Worm (Caenorhabditis elegans) whole organism, L2 larva: ENCODE results near the gene scav-5.

Source experiments
- C34F6.9 ChIP-seq: fragments of 150-350 bp; optimal IDR thresholded peaks from 2 replicates; lab custom pipeline; 2014; ENCODE audit warnings: missing biosample characterization, missing genetic modification characterization
- F13H6.1 ChIP-seq: sonication (generic microtip); optimal IDR thresholded peaks from 2 replicates; lab custom pipeline; 2016; ENCODE audit warnings: missing genetic modification characterization, missing compliant biosample characterization
- R02D3.7 ChIP-seq: fragments of 150-350 bp; optimal IDR thresholded peaks from 2 replicates; lab custom pipeline; 2014; ENCODE audit warnings: missing biosample characterization, missing genetic modification characterization
- ZK546.5 ChIP-seq: sonication (generic microtip); optimal IDR thresholded peaks from 2 replicates; lab custom pipeline; 2017; ENCODE audit warnings: missing biosample characterization, missing genetic modification characterization
- alr-1 ChIP-seq: fragments of 150-350 bp; optimal IDR thresholded peaks from 2 replicates; lab custom pipeline; 2014; ENCODE audit warnings: missing biosample characterization, missing genetic modification characterization
- ama-1 ChIP-seq: fragments of 150-350 bp; optimal IDR thresholded peaks from 2 replicates; lab custom pipeline; 2018; ENCODE audit warnings: inconsistent platforms
- blmp-1 ChIP-seq: sonication (generic microtip); optimal IDR thresholded peaks from 2 replicates; lab custom pipeline; 2017; ENCODE audit warnings: missing genetic modification characterization, mild to moderate bottlenecking, missing compliant biosample characterization, antibody characterized with exemption, moderate library complexity; ENCODE audit not compliant: insufficient read depth
- ceh-82 ChIP-seq: fragments of 150-350 bp; optimal IDR thresholded peaks from 2 replicates; lab custom pipeline; 2014; ENCODE audit warnings: missing biosample characterization, missing genetic modification characterization
- crh-2 ChIP-seq: sonication (generic microtip); optimal IDR thresholded peaks from 2 replicates; lab custom pipeline; 2017; ENCODE audit warnings: missing biosample characterization, missing genetic modification characterization
- dmd-4 ChIP-seq: sonication (generic microtip); optimal IDR thresholded peaks from 2 replicates; lab custom pipeline; 2017; ENCODE audit warnings: missing biosample characterization, missing genetic modification characterization
- elt-1 ChIP-seq: fragments of 150-350 bp; optimal IDR thresholded peaks from 2 replicates; lab custom pipeline; 2014; ENCODE audit warnings: missing biosample characterization, missing genetic modification characterization
- elt-3 ChIP-seq: sonication (generic microtip); optimal IDR thresholded peaks from 2 replicates; lab custom pipeline; 2017; ENCODE audit warnings: missing biosample characterization, missing genetic modification characterization
- fos-1 ChIP-seq: fragments of 150-350 bp; optimal IDR thresholded peaks from 2 replicates; lab custom pipeline; 2014; ENCODE audit warnings: missing biosample characterization, missing genetic modification characterization
- gmeb-1 ChIP-seq: fragments of 150-350 bp; optimal IDR thresholded peaks from 2 replicates; lab custom pipeline; 2014; ENCODE audit warnings: missing biosample characterization, missing genetic modification characterization
- lin-13 ChIP-seq: fragments of 150-350 bp; optimal IDR thresholded peaks from 2 replicates; lab custom pipeline; 2014; ENCODE audit warnings: missing biosample characterization, missing genetic modification reagents, missing genetic modification characterization
- lin-39 ChIP-seq: fragments of 150-350 bp; optimal IDR thresholded peaks from 2 replicates; lab custom pipeline; 2014; ENCODE audit warnings: missing biosample characterization, missing genetic modification reagents, missing genetic modification characterization
- lsy-2 ChIP-seq, 2 experiments: fragments of 150-350 bp in 1 of 2; sonication (generic microtip) in 1 of 2; optimal IDR thresholded peaks; 2 replicates each; lab custom pipeline; 2014 to 2017; ENCODE audit warnings: missing biosample characterization in 2 of 2, missing genetic modification characterization in 2 of 2
- mbf-1 ChIP-seq: sonication (generic microtip); optimal IDR thresholded peaks from 2 replicates; lab custom pipeline; 2017; ENCODE audit warnings: missing biosample characterization, missing genetic modification characterization
- mdl-1 ChIP-seq, 2 experiments: fragments of 150-350 bp in 1 of 2; sonication (generic microtip) in 1 of 2; optimal IDR thresholded peaks; 2 replicates each; lab custom pipeline; 2017; ENCODE audit warnings: missing biosample characterization in 2 of 2, missing genetic modification characterization in 2 of 2
- nhr-10 ChIP-seq: sonication (generic microtip); optimal IDR thresholded peaks from 2 replicates; lab custom pipeline; 2017; ENCODE audit warnings: missing biosample characterization, missing genetic modification characterization
- nhr-11 ChIP-seq: fragments of 150-350 bp; optimal IDR thresholded peaks from 2 replicates; lab custom pipeline; 2014; ENCODE audit warnings: missing biosample characterization, missing genetic modification characterization
- nhr-12 ChIP-seq: fragments of 150-350 bp; optimal IDR thresholded peaks from 2 replicates; lab custom pipeline; 2014; ENCODE audit warnings: missing biosample characterization, missing genetic modification characterization
- nhr-129 ChIP-seq: fragments of 150-350 bp; optimal IDR thresholded peaks from 2 replicates; lab custom pipeline; 2014; ENCODE audit warnings: missing biosample characterization, missing genetic modification characterization
- nhr-23 ChIP-seq: fragments of 150-350 bp; optimal IDR thresholded peaks from 2 replicates; lab custom pipeline; 2014; ENCODE audit warnings: missing biosample characterization, missing genetic modification reagents, missing genetic modification characterization
- nhr-237 ChIP-seq: fragments of 150-350 bp; optimal IDR thresholded peaks from 2 replicates; lab custom pipeline; 2014; ENCODE audit warnings: missing biosample characterization, missing genetic modification characterization
- nhr-25 ChIP-seq: fragments of 150-350 bp; sonication (generic microtip); optimal IDR thresholded peaks from 3 replicates; lab custom pipeline; 2014; ENCODE audit warnings: missing biosample characterization, missing genetic modification characterization
- nhr-77 ChIP-seq: fragments of 150-350 bp; optimal IDR thresholded peaks from 2 replicates; lab custom pipeline; 2014; ENCODE audit warnings: missing biosample characterization, missing genetic modification characterization
- peb-1 ChIP-seq: fragments of 150-350 bp; optimal IDR thresholded peaks from 2 replicates; lab custom pipeline; 2014; ENCODE audit warnings: missing biosample characterization, missing genetic modification characterization
- sem-4 ChIP-seq: fragments of 150-350 bp; optimal IDR thresholded peaks from 2 replicates; lab custom pipeline; 2014; ENCODE audit warnings: missing biosample characterization, missing genetic modification reagents, missing genetic modification characterization
- skn-1 ChIP-seq: sonication (generic microtip); optimal IDR thresholded peaks from 2 replicates; lab custom pipeline; 2017; ENCODE audit warnings: missing biosample characterization, missing genetic modification characterization
- sma-3 ChIP-seq: sonication (generic microtip); optimal IDR thresholded peaks from 2 replicates; lab custom pipeline; 2016; ENCODE audit warnings: missing genetic modification reagents, missing genetic modification characterization, missing compliant biosample characterization
- snpc-4 ChIP-seq: fragments of 150-350 bp; optimal IDR thresholded peaks from 2 replicates; lab custom pipeline; 2014; ENCODE audit warnings: missing biosample characterization, missing genetic modification characterization
- unc-55 ChIP-seq: fragments of 150-350 bp; sonication (generic microtip); optimal IDR thresholded peaks from 3 replicates; lab custom pipeline; 2014; ENCODE audit warnings: missing biosample characterization, missing genetic modification reagents, missing genetic modification characterization
- unc-62 ChIP-seq: fragments of 150-350 bp; optimal IDR thresholded peaks from 2 replicates; lab custom pipeline; 2014; ENCODE audit warnings: missing biosample characterization, missing genetic modification reagents, missing genetic modification characterization
- zag-1 ChIP-seq: fragments of 150-350 bp; optimal IDR thresholded peaks from 2 replicates; lab custom pipeline; 2014; ENCODE audit warnings: missing biosample characterization, missing genetic modification characterization
- ztf-1 ChIP-seq: fragments of 200-800 bp; sonication (Bioruptor generic); conservative IDR thresholded peaks from 2 replicates; pipeline ENCODE4 v1.3.6; 2022; ENCODE audit warnings: missing genetic modification characterization, missing compliant biosample characterization
- ztf-11 ChIP-seq: sonication (generic microtip); optimal IDR thresholded peaks from 2 replicates; lab custom pipeline; 2017; ENCODE audit warnings: missing biosample characterization, missing genetic modification characterization
- ztf-4 ChIP-seq: fragments of 150-350 bp; optimal IDR thresholded peaks from 2 replicates; lab custom pipeline; 2014; ENCODE audit warnings: missing biosample characterization, missing genetic modification characterization

The scav-5 gene

ce11 chrX:9882572-9882971, 24.4 kb downstream of the scav-5 start:
- TF ChIP-seq nhr-12: no peak
- peak; percentile 85 for TF ChIP-seq fos-1 (tag; lab: Kevin White, UChicago)
- TF ChIP-seq zag-1 (tag; lab: Kevin White, UChicago): no peak

- TF ChIP-seq nhr-237 (tag; lab: Kevin White, UChicago) (no peak), nhr-12 (no peak), lin-39 (tag; lab: Kevin White, UChicago) (no peak), snpc-4 (no peak), unc-62 (GFP tag; lab: Kevin White, UChicago) (no peak), ama-1 (lab: Kevin White, UChicago) (no peak), nhr-23 (no peak), C34F6.9 (tag; lab: Kevin White, UChicago) (no peak), mdl-1 (tag; optimal IDR thresholded peaks at IDR 0.05; lab: Kevin White, UChicago) (no peak), nhr-10 (tag; lab: Kevin White, UChicago) (no peak), lsy-2 (tag; optimal IDR thresholded peaks at IDR 0.05; lab: Kevin White, UChicago) (no peak), ZK546.5 (tag; lab: Kevin White, UChicago) (no peak)
Observed at ce11 chrX:9883837-9884324, 25.7 kb downstream of the scav-5 start, which contains the start of gene mrp-4. mrp-4 (plus strand) TSS chrX:9884274.

- TF ChIP-seq peb-1 (tag; lab: Kevin White, UChicago): no peak
- TF ChIP-seq lin-39 (tag; lab: Kevin White, UChicago): no peak
- TF ChIP-seq alr-1 (tag; lab: Kevin White, UChicago): no peak
- TF ChIP-seq fos-1 (tag; lab: Kevin White, UChicago): peak; percentile 97
- peak; percentile 17 for TF ChIP-seq crh-2 (tag; lab: Kevin White, UChicago)
- TF ChIP-seq nhr-25: no peak
- no peak for TF ChIP-seq ztf-11
- TF ChIP-seq unc-55 (GFP tag; lab: Kevin White, UChicago): no peak
Observed at ce11 chrX:9892323-9892722, 34.2 kb downstream of the scav-5 start, which contains the start of gene F21G4.1. F21G4.1 (minus strand) TSS chrX:9892328.

ce11 chrX:9893069-9893468, 34.9 kb downstream of the scav-5 start:
- TF ChIP-seq lin-39 (tag; lab: Kevin White, UChicago) (no peak), blmp-1 (tag; lab: Kevin White, UChicago) (peak; percentile 76)
- TF ChIP-seq, all 48 proteins: peak for 1

ce11 chrX:9894844-9895243, 36.7 kb downstream of the scav-5 start, which contains the start of gene F21G4.3:
F21G4.3 (plus strand) TSS chrX:9895144.
- TF ChIP-seq ceh-82 (no peak), nhr-129 (tag; lab: Kevin White, UChicago) (no peak), ztf-11 (no peak), gmeb-1 (tag; lab: Kevin White, UChicago) (no peak), C34F6.9 (tag; lab: Kevin White, UChicago) (no peak), ztf-1 (GFP tag; lab: Robert Waterston, UW) (no peak), nhr-237 (tag; lab: Kevin White, UChicago) (no peak), blmp-1 (tag; lab: Kevin White, UChicago) (no peak), elt-1 (tag; lab: Kevin White, UChicago) (no peak), dmd-4 (tag; lab: Kevin White, UChicago) (no peak), nhr-11 (no peak), sma-3 (GFP tag; lab: Kevin White, UChicago) (no peak), ztf-4 (no peak)
- TF ChIP-seq, all 48 proteins: peak for 0

- TF ChIP-seq ztf-11 (no peak), ZK546.5 (tag; lab: Kevin White, UChicago) (no peak), ztf-4 (no peak), elt-3 (tag; lab: Kevin White, UChicago) (no peak), skn-1 (tag; lab: Kevin White, UChicago) (no peak), alr-1 (tag; lab: Kevin White, UChicago) (no peak), mdl-1 (tag; optimal IDR thresholded peaks at IDR 0.05; lab: Kevin White, UChicago) (peak in 1 of 2 experiments; percentile 17), nhr-23 (no peak), ama-1 (lab: Kevin White, UChicago) (no peak), snpc-4 (no peak), nhr-77 (no peak), gmeb-1 (tag; lab: Kevin White, UChicago) (no peak), blmp-1 (tag; lab: Kevin White, UChicago) (no peak), mbf-1 (tag; lab: Kevin White, UChicago) (no peak), nhr-11 (no peak), sem-4 (tag; lab: Kevin White, UChicago) (no peak), R02D3.7 (no peak), nhr-129 (tag; lab: Kevin White, UChicago) (peak; percentile 84), unc-62 (GFP tag; lab: Kevin White, UChicago) (no peak), fos-1 (tag; lab: Kevin White, UChicago) (peak; percentile 33), lin-13 (GFP tag; lab: Kevin White, UChicago) (peak; percentile 37), crh-2 (tag; lab: Kevin White, UChicago) (peak; percentile 67), nhr-12 (no peak), C34F6.9 (tag; lab: Kevin White, UChicago) (peak; percentile 65), F13H6.1 (peak; percentile 71), unc-55 (GFP tag; lab: Kevin White, UChicago) (peak; percentile 76), sma-3 (GFP tag; lab: Kevin White, UChicago) (no peak), peb-1 (tag; lab: Kevin White, UChicago) (no peak)
Observed at ce11 chrX:9899426-9900131, 41.4 kb downstream of the scav-5 start, which contains the start of gene phf-34. phf-34 (minus strand) TSS chrX:9899476.
